Fruit fly (Drosophila melanogaster): Measurements from ENCODE around the gene heca.

heca gene

dm6 chr3R:30413795-30414194 is 136.1 kb downstream of the heca start (continued):
- no peak for TF ChIP-seq Chrac-16 (GFP tag; optimal IDR thresholded peaks at IDR 0.05)
- peak; percentile 40; the same call in 1 of the 2 replicates for TF ChIP-seq sens-2 (GFP tag; IDR thresholded peaks at IDR 0.05)
- no peak for TF ChIP-seq slp2 (GFP tag; optimal IDR thresholded peaks at IDR 0.05)
- no peak for TF ChIP-seq sd (tag; optimal IDR thresholded peaks at IDR 0.05)
- peak in 1 of 2 experiments; percentile 49 for TF ChIP-seq dpn (GFP tag; optimal IDR thresholded peaks at IDR 0.05)
- TF ChIP-seq CG9727 (GFP tag; optimal IDR thresholded peaks at IDR 0.05) = peak; percentile 48
- TF ChIP-seq CG13287 (GFP tag; IDR thresholded peaks at IDR 0.05; ENCODE audit: partially characterized antibody) = no peak
- TF ChIP-seq fru (optimal IDR thresholded peaks at IDR 0.05) = no peak
- TF ChIP-seq tgo (GFP tag; IDR thresholded peaks at IDR 0.05) = peak; percentile 33; the same call in 1 of the 3 replicates
- TF ChIP-seq CG11504 (tag; optimal IDR thresholded peaks at IDR 0.05) = peak; percentile 71
- TF ChIP-seq jigr1 (GFP tag; IDR thresholded peaks at IDR 0.05) = no peak
- TF ChIP-seq cg (GFP tag; optimal IDR thresholded peaks at IDR 0.05) = no peak
- 0 out of 3 replicates have a peak, but pooled peaks have one; percentile 15 for TF ChIP-seq Aef1 (GFP tag; IDR thresholded peaks at IDR 0.05)
- TF ChIP-seq Dref (GFP tag; IDR thresholded peaks at IDR 0.05) = no peak
- no peak for TF ChIP-seq Dad (GFP tag; optimal IDR thresholded peaks at IDR 0.05)
- TF ChIP-seq MBD-R2 (GFP tag; IDR thresholded peaks at IDR 0.05) = peak; percentile 28; the same call in 1 of the 2 replicates
- TF ChIP-seq CG4617 (GFP tag; optimal IDR thresholded peaks at IDR 0.05; ENCODE audit: borderline replicate concordance) = no peak
- TF ChIP-seq CG13424 (tag; optimal IDR thresholded peaks at IDR 0.05) = peak; percentile 41
- TF ChIP-seq CG6813 (GFP tag; optimal IDR thresholded peaks at IDR 0.05) = no peak
- no peak for TF ChIP-seq Dbx (GFP tag; IDR thresholded peaks at IDR 0.05)
- TF ChIP-seq ham (GFP tag; IDR thresholded peaks at IDR 0.05) = no peak
- TF ChIP-seq TFAM (GFP tag; optimal IDR thresholded peaks at IDR 0.05) = no peak
- TF ChIP-seq tll (GFP tag; optimal IDR thresholded peaks at IDR 0.05) = no peak
- TF ChIP-seq CG11456 (GFP tag; IDR thresholded peaks at IDR 0.05) = peak; percentile 61; the same call in 1 of the 3 replicates
- no peak for TF ChIP-seq h (optimal IDR thresholded peaks at IDR 0.05)
- TF ChIP-seq CG7357 (GFP tag; IDR thresholded peaks at IDR 0.05) = peak; percentile 53; the same call in 1 of the 3 replicates
- TF ChIP-seq Mes4 (GFP tag; optimal IDR thresholded peaks at IDR 0.05) = peak; percentile 32
- peak; percentile 27 for TF ChIP-seq cwo (GFP tag; optimal IDR thresholded peaks at IDR 0.05)
- TF ChIP-seq CG18764 (GFP tag; optimal IDR thresholded peaks at IDR 0.05) = peak; percentile 44
- TF ChIP-seq stwl (tag; optimal IDR thresholded peaks at IDR 0.05) = no peak
- TF ChIP-seq pb (GFP tag; optimal IDR thresholded peaks at IDR 0.05) = no peak
- TF ChIP-seq stc (GFP tag; IDR thresholded peaks at IDR 0.05) = peak; percentile 47; the same call in 1 of the 2 replicates
- peak; percentile 40 for TF ChIP-seq CG7556 (GFP tag; optimal IDR thresholded peaks at IDR 0.05)
- TF ChIP-seq mirr (GFP tag; optimal IDR thresholded peaks at IDR 0.05) = no peak
- no peak for TF ChIP-seq Scr (GFP tag; IDR thresholded peaks at IDR 0.05; ENCODE audit: partially characterized antibody)
- TF ChIP-seq CG10654 (GFP tag; optimal IDR thresholded peaks at IDR 0.05) = peak; percentile 41
- TF ChIP-seq CG10366 (GFP tag; IDR thresholded peaks at IDR 0.05) = peak; percentile 70
- 0 out of 3 replicates have a peak, but pooled peaks have one; percentile 39 for TF ChIP-seq Optix (GFP tag; IDR thresholded peaks at IDR 0.05)
- no peak for TF ChIP-seq CG9437 (GFP tag; optimal IDR thresholded peaks at IDR 0.05)
- peak; percentile 31 for TF ChIP-seq CG17385 (GFP tag; optimal IDR thresholded peaks at IDR 0.05)
- peak; percentile 32 for TF ChIP-seq gcm (GFP tag; optimal IDR thresholded peaks at IDR 0.05)
- no peak for TF ChIP-seq bigmax (GFP tag; optimal IDR thresholded peaks at IDR 0.05)
- TF ChIP-seq CG8478 (optimal IDR thresholded peaks at IDR 0.05) = no peak
- no peak for TF ChIP-seq ash1 (GFP tag; optimal IDR thresholded peaks at IDR 0.05)
- no peak for TF ChIP-seq CG8281 (tag; optimal IDR thresholded peaks at IDR 0.05)
- no peak for TF ChIP-seq CG43689 (GFP tag; IDR thresholded peaks at IDR 0.05)
- TF ChIP-seq CG12104 (GFP tag; optimal IDR thresholded peaks at IDR 0.05) = peak; percentile 7
- peak; percentile 47 for TF ChIP-seq gsb-n (tag; optimal IDR thresholded peaks at IDR 0.05)
- no peak for TF ChIP-seq Nf-YC (tag; optimal IDR thresholded peaks at IDR 0.05)
- peak; percentile 81 for TF ChIP-seq ara (GFP tag; IDR thresholded peaks at IDR 0.05)
- no peak for TF ChIP-seq CG10565 (GFP tag; optimal IDR thresholded peaks at IDR 0.05)
- no peak for TF ChIP-seq CG17802 (tag; optimal IDR thresholded peaks at IDR 0.05)
